Fruit fly (Drosophila melanogaster): ENCODE results near the gene nrv2.

DNA sequence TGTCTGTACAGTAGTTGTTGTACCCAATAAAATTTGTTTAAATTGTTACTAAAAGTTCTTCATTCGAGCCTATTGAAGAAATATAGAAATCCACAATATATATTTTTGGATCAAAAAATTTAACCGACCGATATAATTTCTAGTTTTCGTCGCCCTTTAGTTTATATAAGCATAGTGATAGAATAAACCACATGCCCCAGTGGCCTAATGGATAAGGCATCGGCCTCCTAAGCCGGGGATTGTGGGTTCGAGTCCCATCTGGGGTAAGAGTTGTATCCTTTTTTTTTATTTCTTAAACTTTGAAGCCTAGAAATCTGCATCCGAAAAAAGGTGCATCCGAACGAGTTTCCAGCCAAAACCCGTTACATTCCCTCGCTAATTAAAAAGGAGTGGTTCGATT lies 889 bp upstream of the nrv2 start:
- TF ChIP-seq CG18262 (tag; optimal IDR thresholded peaks at IDR 0.05), result no peak
- no peak for TF ChIP-seq D (optimal IDR thresholded peaks at IDR 0.05)
- no peak for TF ChIP-seq D (GFP tag; optimal IDR thresholded peaks at IDR 0.05)
- no peak for TF ChIP-seq fd3F (GFP tag; optimal IDR thresholded peaks at IDR 0.05)
- TF ChIP-seq CG12769 (tag; optimal IDR thresholded peaks at IDR 0.05), result no peak
- TF ChIP-seq CG14965 (GFP tag; optimal IDR thresholded peaks at IDR 0.05; ENCODE audit: borderline replicate concordance), result no peak
- TF ChIP-seq CG6254 (GFP tag; optimal IDR thresholded peaks at IDR 0.05), result no peak
- no peak for TF ChIP-seq Max (GFP tag; optimal IDR thresholded peaks at IDR 0.05)
- TF ChIP-seq HHEX (GFP tag; optimal IDR thresholded peaks at IDR 0.05), result no peak
- no peak for TF ChIP-seq ssp (GFP tag; IDR thresholded peaks at IDR 0.05)
- TF ChIP-seq CG6854 (GFP tag; optimal IDR thresholded peaks at IDR 0.05), result no peak
- TF ChIP-seq HLH54F (GFP tag; optimal IDR thresholded peaks at IDR 0.05), result no peak
- no peak for TF ChIP-seq Taf1 (GFP tag; IDR thresholded peaks at IDR 0.05)
- no peak for TF ChIP-seq CG13123 (GFP tag; optimal IDR thresholded peaks at IDR 0.05)
